Fruit fly (Drosophila melanogaster) whole organism, embryonic: Measurements from ENCODE around the gene Ldsdh1.

Experiments used
- Asciz ChIP-seq: fragments of 200-800 bp; sonication (Bioruptor generic); optimal IDR thresholded peaks from 2 replicates; lab custom pipeline; 2017; ENCODE audit warnings: missing biosample characterization, mild to moderate bottlenecking, missing genetic modification characterization, missing genetic modification reagents
- C15 ChIP-seq: fragments of 200-800 bp; sonication (Bioruptor generic); IDR thresholded peaks from 3 replicates; pipeline ENCODE4 v1.3.6; 2022; ENCODE audit warnings: missing biosample characterization, missing genetic modification characterization
- CG10431 ChIP-seq: fragments of 200-800 bp; sonication (Bioruptor generic); optimal IDR thresholded peaks from 3 replicates; lab custom pipeline; 2018; ENCODE audit warnings: missing biosample characterization, mild to moderate bottlenecking, missing genetic modification characterization
- CG10959 ChIP-seq: fragments of 200-800 bp; sonication (Bioruptor generic); IDR thresholded peaks from 2 replicates; pipeline ENCODE4 v1.3.6; 2022; ENCODE audit warnings: missing biosample characterization, missing genetic modification characterization
- CG11085 ChIP-seq: fragments of 200-800 bp; sonication (Bioruptor generic); IDR thresholded peaks from 2 replicates; pipeline ENCODE4 v1.3.6; 2022; ENCODE audit warnings: missing biosample characterization, missing genetic modification characterization
- CG11456 ChIP-seq: fragments of 200-800 bp; sonication (Bioruptor generic); IDR thresholded peaks from 3 replicates; pipeline ENCODE4 v1.3.6; 2022; ENCODE audit warnings: missing biosample characterization, missing genetic modification characterization
- CG13287 ChIP-seq: fragments of 200-800 bp; sonication (Bioruptor generic); IDR thresholded peaks from 2 replicates; pipeline ENCODE4 v1.3.6; 2022; ENCODE audit warnings: missing biosample characterization, missing genetic modification characterization; ENCODE audit not compliant: partially characterized antibody
- CG14441 ChIP-seq: fragments of 200-800 bp; sonication (Bioruptor generic); IDR thresholded peaks from 2 replicates; pipeline ENCODE4 v1.3.6; 2022; ENCODE audit warnings: missing biosample characterization, missing genetic modification characterization
- CG14667 ChIP-seq: fragments of 200-800 bp; sonication (Bioruptor generic); IDR thresholded peaks from 2 replicates; pipeline ENCODE4 v1.3.6; 2022; ENCODE audit warnings: missing biosample characterization, missing genetic modification characterization
- CG15696 ChIP-seq: fragments of 200-800 bp; sonication (Bioruptor generic); optimal IDR thresholded peaks from 2 replicates; lab custom pipeline; 2019; ENCODE audit warnings: missing biosample characterization, mild to moderate bottlenecking, missing genetic modification characterization, moderate library complexity
- CG1603 ChIP-seq: fragments of 200-800 bp; sonication (Bioruptor generic); optimal IDR thresholded peaks from 2 replicates; lab custom pipeline; 2019; ENCODE audit warnings: missing biosample characterization, mild to moderate bottlenecking, missing genetic modification characterization, moderate library complexity
- CG17328 ChIP-seq: fragments of 200-800 bp; sonication (Bioruptor generic); IDR thresholded peaks from 2 replicates; pipeline ENCODE4 v1.3.6; 2022; ENCODE audit warnings: missing biosample characterization, missing genetic modification characterization
- CG2678 ChIP-seq: fragments of 200-800 bp; sonication (Bioruptor generic); optimal IDR thresholded peaks from 3 replicates; lab custom pipeline; 2019; ENCODE audit warnings: missing biosample characterization, mild to moderate bottlenecking, missing genetic modification characterization, moderate library complexity
- CG2712 ChIP-seq: fragments of 200-800 bp; optimal IDR thresholded peaks from 3 replicates; lab custom pipeline; 2019; ENCODE audit warnings: missing biosample characterization, mild to moderate bottlenecking, missing genetic modification characterization, moderate library complexity
- CG30020 ChIP-seq: fragments of 200-800 bp; optimal IDR thresholded peaks from 2 replicates; lab custom pipeline; 2019; ENCODE audit warnings: missing biosample characterization, mild to moderate bottlenecking, missing genetic modification characterization, moderate library complexity
- CG34422 ChIP-seq: fragments of 200-800 bp; sonication (Bioruptor generic); IDR thresholded peaks from 3 replicates; pipeline ENCODE4 v1.3.6; 2022; ENCODE audit warnings: missing biosample characterization, missing genetic modification characterization
- CG4282 ChIP-seq: fragments of 200-800 bp; sonication (Bioruptor generic); optimal IDR thresholded peaks from 2 replicates; lab custom pipeline; 2016; ENCODE audit warnings: missing biosample characterization, missing genetic modification characterization
- CG6254 ChIP-seq: fragments of 200-800 bp; sonication (Bioruptor generic); optimal IDR thresholded peaks from 3 replicates; lab custom pipeline; 2017; ENCODE audit warnings: mild to moderate bottlenecking, missing biosample characterization, missing genetic modification reagents, missing genetic modification characterization
- CTCF ChIP-seq: fragments of 200-800 bp; sonication (Bioruptor generic); optimal IDR thresholded peaks from 2 replicates; lab custom pipeline; 2017; ENCODE audit warnings: missing biosample characterization, mild to moderate bottlenecking, missing genetic modification characterization, moderate library complexity
- Dbx ChIP-seq: fragments of 200-800 bp; sonication (Bioruptor generic); IDR thresholded peaks from 3 replicates; pipeline ENCODE4 v1.3.6; 2022; ENCODE audit warnings: missing biosample characterization, missing genetic modification characterization
- E2f2 ChIP-seq: fragments of 200-800 bp; sonication (Bioruptor generic); IDR thresholded peaks from 2 replicates; pipeline ENCODE4 v1.3.6; 2022; ENCODE audit warnings: missing biosample characterization, missing genetic modification characterization
- Ets65A ChIP-seq: fragments of 200-800 bp; sonication (Bioruptor generic); peaks from one replicate; lab custom pipeline; 2016; ENCODE audit warnings: missing biosample characterization, missing genetic modification characterization
- H15 ChIP-seq: fragments of 200-800 bp; sonication (Bioruptor generic); IDR thresholded peaks from 3 replicates; pipeline ENCODE4 v1.3.6; 2022; ENCODE audit warnings: missing biosample characterization, missing genetic modification characterization
- HLH54F ChIP-seq: fragments of 200-800 bp; sonication (Bioruptor generic); optimal IDR thresholded peaks from 3 replicates; lab custom pipeline; 2016; ENCODE audit warnings: missing biosample characterization, missing genetic modification characterization
- NFAT ChIP-seq: fragments of 200-800 bp; sonication (Bioruptor generic); IDR thresholded peaks from 2 replicates; pipeline ENCODE4 v1.3.6; 2022; ENCODE audit warnings: missing biosample characterization, missing genetic modification characterization
- Ptx1 ChIP-seq: fragments of 200-800 bp; sonication (Bioruptor generic); IDR thresholded peaks from 2 replicates; pipeline ENCODE4 v1.3.6; 2022; ENCODE audit warnings: missing biosample characterization, missing genetic modification characterization
- Sry-δ ChIP-seq: fragments of 200-800 bp; sonication (Bioruptor generic); optimal IDR thresholded peaks from 2 replicates; lab custom pipeline; 2016; ENCODE audit warnings: missing biosample characterization, missing genetic modification characterization
- al ChIP-seq: fragments of 200-800 bp; sonication (Bioruptor generic); IDR thresholded peaks from 2 replicates; pipeline ENCODE4 v1.3.6; 2022; ENCODE audit warnings: missing biosample characterization, missing genetic modification characterization
- amos ChIP-seq: fragments of 200-800 bp; sonication (Bioruptor generic); IDR thresholded peaks from 2 replicates; pipeline ENCODE4 v1.3.6; 2022; ENCODE audit warnings: missing biosample characterization, missing genetic modification characterization; ENCODE audit not compliant: partially characterized antibody
- bcd ChIP-seq: fragments of 200-800 bp; sonication (Bioruptor generic); optimal IDR thresholded peaks from 2 replicates; lab custom pipeline; 2017; ENCODE audit warnings: missing biosample characterization, mild to moderate bottlenecking, missing genetic modification characterization
- bigmax ChIP-seq: fragments of 200-800 bp; sonication (Bioruptor generic); optimal IDR thresholded peaks from 2 replicates; lab custom pipeline; 2018; ENCODE audit warnings: missing biosample characterization, mild to moderate bottlenecking, missing genetic modification characterization
- br ChIP-seq: fragments of >200 bp; optimal IDR thresholded peaks from 2 replicates; lab custom pipeline; 2017
- cad ChIP-seq: fragments of >200 bp; optimal IDR thresholded peaks from 2 replicates; lab custom pipeline; 2017; ENCODE audit warnings: missing biosample characterization, missing genetic modification characterization
- dan ChIP-seq: fragments of 200-800 bp; sonication (Bioruptor generic); IDR thresholded peaks from 2 replicates; pipeline ENCODE4 v1.3.6; 2022; ENCODE audit warnings: missing biosample characterization, missing genetic modification characterization
- dati ChIP-seq: fragments of 200-800 bp; sonication (Bioruptor generic); IDR thresholded peaks from 2 replicates; pipeline ENCODE4 v1.3.6; 2022; ENCODE audit warnings: missing biosample characterization, missing genetic modification characterization
- dm ChIP-seq: fragments of 200-800 bp; sonication (Bioruptor generic); optimal IDR thresholded peaks from 3 replicates; lab custom pipeline; 2016; ENCODE audit warnings: missing biosample characterization, missing genetic modification characterization
- esg ChIP-seq: fragments of 200-800 bp; sonication (Bioruptor generic); conservative IDR thresholded peaks from 2 replicates; pipeline ENCODE4 v1.3.6; 2022; ENCODE audit warnings: missing biosample characterization, missing genetic modification characterization
- h ChIP-seq: fragments of >200 bp; optimal IDR thresholded peaks from 2 replicates; lab custom pipeline; 2017
- jing ChIP-seq: fragments of 200-800 bp; sonication (Bioruptor generic); optimal IDR thresholded peaks from 2 replicates; lab custom pipeline; 2018; ENCODE audit warnings: missing biosample characterization, mild to moderate bottlenecking, missing genetic modification characterization
- klu ChIP-seq: fragments of 200-800 bp; sonication (Bioruptor generic); IDR thresholded peaks from 2 replicates; pipeline ENCODE4 v1.3.6; 2022; ENCODE audit warnings: missing biosample characterization, missing genetic modification characterization
- kni ChIP-seq: fragments of 200-800 bp; sonication (Bioruptor generic); optimal IDR thresholded peaks from 3 replicates; lab custom pipeline; 2017; ENCODE audit warnings: mild to moderate bottlenecking, missing biosample characterization, missing genetic modification reagents, missing genetic modification characterization
- onecut ChIP-seq: fragments of 200-800 bp; sonication (Bioruptor generic); IDR thresholded peaks from 2 replicates; pipeline ENCODE4 v1.3.6; 2022; ENCODE audit warnings: missing biosample characterization, missing genetic modification characterization
- phol ChIP-seq: fragments of 200-800 bp; sonication (Bioruptor generic); optimal IDR thresholded peaks from 3 replicates; lab custom pipeline; 2018; ENCODE audit warnings: missing biosample characterization, mild to moderate bottlenecking, missing genetic modification characterization, moderate library complexity
- pita ChIP-seq: fragments of 200-800 bp; sonication (Bioruptor generic); optimal IDR thresholded peaks from 2 replicates; lab custom pipeline; 2017; ENCODE audit warnings: missing biosample characterization, mild to moderate bottlenecking, missing genetic modification characterization
- run ChIP-seq: fragments of 200-800 bp; sonication (Bioruptor generic); optimal IDR thresholded peaks from 3 replicates; lab custom pipeline; 2018; ENCODE audit warnings: missing biosample characterization, mild to moderate bottlenecking, missing genetic modification characterization
- sisA ChIP-seq: fragments of 200-800 bp; sonication (Bioruptor generic); IDR thresholded peaks from 2 replicates; pipeline ENCODE4 v1.3.6; 2022; ENCODE audit warnings: missing biosample characterization, missing genetic modification characterization
- slbo ChIP-seq: fragments of 200-800 bp; sonication (Bioruptor generic); IDR thresholded peaks from 2 replicates; pipeline ENCODE4 v1.3.6; 2022; ENCODE audit warnings: missing biosample characterization, missing genetic modification characterization
- tio ChIP-seq: fragments of 200-800 bp; sonication (Bioruptor generic); optimal IDR thresholded peaks from 2 replicates; lab custom pipeline; 2017; ENCODE audit warnings: missing biosample characterization, missing genetic modification characterization, inconsistent platforms
- tll ChIP-seq, 2 experiments: fragments of 200-800 bp in 1 of 2; fragments of >200 bp in 1 of 2; sonication (Bioruptor generic) in 1 of 2; optimal IDR thresholded peaks; 2 replicates each; lab custom pipeline; 2017 to 2019; ENCODE audit warnings: missing biosample characterization in 2 of 2, missing genetic modification characterization in 2 of 2, mild to moderate bottlenecking in 1 of 2, moderate library complexity in 1 of 2
- ttk ChIP-seq: fragments of 200-800 bp; sonication (Bioruptor generic); IDR thresholded peaks from 2 replicates; pipeline ENCODE4 v2.1.2; 2022; ENCODE audit warnings: missing biosample characterization, missing genetic modification characterization
- usp ChIP-seq: fragments of >200 bp; optimal IDR thresholded peaks from 2 replicates; lab custom pipeline; 2017; ENCODE audit warnings: missing biosample characterization, missing genetic modification characterization
- wdn ChIP-seq: fragments of 200-800 bp; sonication (Bioruptor generic); IDR thresholded peaks from 2 replicates; pipeline ENCODE4 v1.3.6; 2022; ENCODE audit warnings: missing biosample characterization, missing genetic modification characterization
- wek ChIP-seq: fragments of 200-800 bp; sonication (Bioruptor generic); optimal IDR thresholded peaks from 3 replicates; lab custom pipeline; 2018; ENCODE audit warnings: missing biosample characterization, mild to moderate bottlenecking, missing genetic modification characterization, moderate library complexity

Gene Ldsdh1

dm6 chrX:8057299-8057730 is 24.1 kb downstream of the Ldsdh1 start (continued):
- no peak for TF ChIP-seq run
- no peak for TF ChIP-seq CG1603 (tag; lab: Kevin White, UChicago)
- no peak for TF ChIP-seq tll (GFP tag; optimal IDR thresholded peaks at IDR 0.05; lab: Kevin White, UChicago)
- no peak for TF ChIP-seq usp (GFP tag; lab: Kevin White, UChicago)
- TF ChIP-seq slbo, result peak; percentile 51; the same call in 1 of the 2 replicates
- peak; percentile 24; the same call in 1 of the 2 replicates for TF ChIP-seq klu
- no peak for TF ChIP-seq cad (GFP tag; lab: Kevin White, UChicago)
- TF ChIP-seq h (lab: Kevin White, UChicago), result no peak
- peak; percentile 65 for TF ChIP-seq CG14441 (GFP tag; lab: Robert Waterston, UW)
- peak; percentile 86 for TF ChIP-seq tio
- peak; percentile 32 for TF ChIP-seq CG14667
- no peak for TF ChIP-seq bigmax (GFP tag; lab: Kevin White, UChicago)
- TF ChIP-seq CG4282 (GFP tag; lab: Kevin White, UChicago), result no peak
- TF ChIP-seq CTCF (GFP tag; lab: Kevin White, UChicago), result no peak
- peak; percentile 39; the same call in 1 of the 2 replicates for TF ChIP-seq ttk (GFP tag; lab: Robert Waterston, UW)
- TF ChIP-seq Sry-δ (GFP tag; lab: Kevin White, UChicago), result no peak
- TF ChIP-seq Ptx1, result peak; percentile 62; the same call in 1 of the 2 replicates
- no peak for TF ChIP-seq amos (GFP tag; lab: Robert Waterston, UW)
- TF ChIP-seq CG10431, result no peak
- TF ChIP-seq kni (GFP tag; lab: Kevin White, UChicago), result no peak
- TF ChIP-seq wdn (GFP tag; lab: Robert Waterston, UW), result no peak
- TF ChIP-seq al (GFP tag; lab: Robert Waterston, UW), result peak; percentile 53
- peak; percentile 70; the same call in 1 of the 3 replicates for TF ChIP-seq CG11456 (GFP tag; lab: Robert Waterston, UW)
- TF ChIP-seq phol (tag; lab: Kevin White, UChicago), result peak; percentile 71
- peak; percentile 58 for TF ChIP-seq Asciz (GFP tag; lab: Kevin White, UChicago)
- TF ChIP-seq bcd (GFP tag; lab: Kevin White, UChicago), result peak; percentile 77
- peak; percentile 62 for TF ChIP-seq esg (GFP tag; lab: Robert Waterston, UW)
- TF ChIP-seq CG11085 (GFP tag; lab: Robert Waterston, UW), result peak; percentile 49; the same call in 1 of the 2 replicates
- TF ChIP-seq H15, result 0 out of 3 replicates have a peak, but pooled peaks have one; percentile 16
- peak; percentile 78 for TF ChIP-seq CG2712 (tag; lab: Kevin White, UChicago)
- TF ChIP-seq C15 (GFP tag; lab: Robert Waterston, UW), result no peak
- peak; percentile 61; the same call in 2 of the 3 replicates for TF ChIP-seq CG34422
- TF ChIP-seq Dbx (GFP tag; lab: Robert Waterston, UW), result no peak; the same call in 2 of the 3 replicates
- 0 out of 2 replicates have a peak, but pooled peaks have one; percentile 47 for TF ChIP-seq CG17328 (GFP tag; lab: Robert Waterston, UW)
- TF ChIP-seq dm (GFP tag; lab: Kevin White, UChicago), result peak; percentile 57
- TF ChIP-seq HLH54F (GFP tag; lab: Kevin White, UChicago), result peak; percentile 84
- TF ChIP-seq CG6254 (GFP tag; lab: Kevin White, UChicago), result no peak
- TF ChIP-seq CG15696 (tag; lab: Kevin White, UChicago), result peak; percentile 67
- TF ChIP-seq pita, result no peak
- no peak for TF ChIP-seq wek (GFP tag; lab: Kevin White, UChicago)
- peak; percentile 97 for TF ChIP-seq Ets65A (GFP tag; lab: Kevin White, UChicago)
- TF ChIP-seq CG10959 (GFP tag; lab: Robert Waterston, UW), result no peak
- no peak for TF ChIP-seq dan
- TF ChIP-seq onecut (GFP tag; lab: Robert Waterston, UW), result peak; percentile 27; the same call in 1 of the 2 replicates
- TF ChIP-seq sisA (GFP tag; lab: Robert Waterston, UW), result peak; percentile 35; the same call in 1 of the 2 replicates
- TF ChIP-seq E2f2 (GFP tag; lab: Robert Waterston, UW), result no peak; the same call in 1 of the 2 replicates
- peak; percentile 42; the same call in 1 of the 2 replicates for TF ChIP-seq NFAT (GFP tag; lab: Robert Waterston, UW)
- TF ChIP-seq CG2678 (tag; lab: Kevin White, UChicago), result peak; percentile 86
- peak; percentile 44 for TF ChIP-seq jing
- TF ChIP-seq CG30020 (tag; lab: Kevin White, UChicago), result peak; percentile 18
- TF ChIP-seq br (lab: Kevin White, UChicago), result no peak
- no peak for TF ChIP-seq dati (GFP tag; lab: Robert Waterston, UW)
- TF ChIP-seq CG13287 (GFP tag; lab: Robert Waterston, UW), result no peak
